Worm (Caenorhabditis elegans) whole organism, L4 larva: ENCODE results near the gene ZK370.6.
A peak's percentile ranks its signal among the peaks of the same experiment; 100 is the strongest.

Source experiments
- F26F4.8 ChIP-seq: fragments of 200-800 bp; sonication (Bioruptor generic); conservative IDR thresholded peaks from 2 replicates; pipeline ENCODE4 v1.3.6; 2022; ENCODE audit warnings: missing genetic modification characterization, missing compliant biosample characterization
- F37D6.2 ChIP-seq: sonication (generic microtip); optimal IDR thresholded peaks from 2 replicates; lab custom pipeline; 2016; ENCODE audit warnings: mild to moderate bottlenecking, missing genetic modification characterization, missing compliant biosample characterization
- R02D3.7 ChIP-seq: fragments of 150-350 bp; sonication (generic microtip); optimal IDR thresholded peaks from 3 replicates; lab custom pipeline; 2014; ENCODE audit warnings: missing biosample characterization, missing genetic modification characterization
- T26A8.4 ChIP-seq: fragments of 200-800 bp; sonication (Bioruptor generic); IDR thresholded peaks from 2 replicates; pipeline ENCODE4 v1.3.6; 2022; ENCODE audit warnings: missing genetic modification characterization, missing compliant biosample characterization
- Y48G9A.11 ChIP-seq: fragments of 200-800 bp; sonication (Bioruptor generic); IDR thresholded peaks from 2 replicates; pipeline ENCODE4 v1.3.6; 2022; ENCODE audit warnings: missing genetic modification reagents, missing genetic modification characterization, missing compliant biosample characterization
- Y5F2A.4 ChIP-seq: fragments of 200-800 bp; sonication (Bioruptor generic); optimal IDR thresholded peaks from 2 replicates; lab custom pipeline; 2018; ENCODE audit warnings: mild to moderate bottlenecking, missing genetic modification characterization, missing compliant biosample characterization
- aha-1 ChIP-seq: fragments of 150-350 bp; peaks from one replicate; lab custom pipeline; 2014; ENCODE audit warnings: missing biosample characterization, missing genetic modification characterization
- ceh-28 ChIP-seq: fragments of 150-350 bp; optimal IDR thresholded peaks from 2 replicates; lab custom pipeline; 2014; ENCODE audit warnings: missing biosample characterization, missing genetic modification reagents, missing genetic modification characterization
- cey-2 ChIP-seq: sonication (generic microtip); optimal IDR thresholded peaks from 3 replicates; lab custom pipeline; 2017; ENCODE audit warnings: missing genetic modification characterization, mild to moderate bottlenecking, missing compliant biosample characterization, antibody characterized with exemption, borderline replicate concordance; ENCODE audit not compliant: insufficient read depth
- ctbp-1 ChIP-seq: fragments of 200-800 bp; sonication (Bioruptor generic); IDR thresholded peaks from 2 replicates; pipeline ENCODE4 v1.3.6; 2022; ENCODE audit warnings: missing genetic modification reagents, missing genetic modification characterization, missing compliant biosample characterization
- daf-12 ChIP-seq: fragments of 150-350 bp; optimal IDR thresholded peaks from 2 replicates; lab custom pipeline; 2014; ENCODE audit warnings: missing biosample characterization, missing genetic modification reagents, missing genetic modification characterization
- dmd-6 ChIP-seq: fragments of 200-800 bp; sonication (Bioruptor generic); IDR thresholded peaks from 2 replicates; pipeline ENCODE4 v1.3.6; 2022; ENCODE audit warnings: missing genetic modification reagents, missing genetic modification characterization, missing compliant biosample characterization
- dmd-8 ChIP-seq: fragments of 200-800 bp; sonication (Bioruptor generic); IDR thresholded peaks from 2 replicates; pipeline ENCODE4 v1.3.6; 2022; ENCODE audit warnings: missing genetic modification characterization, missing compliant biosample characterization
- duxl-1 ChIP-seq: sonication (generic microtip); optimal IDR thresholded peaks from 2 replicates; lab custom pipeline; 2016; ENCODE audit warnings: mild to moderate bottlenecking, missing genetic modification characterization, moderate library complexity, missing compliant biosample characterization; ENCODE audit not compliant: poor library complexity
- egl-43 ChIP-seq: fragments of 200-800 bp; sonication (Bioruptor generic); IDR thresholded peaks from 2 replicates; pipeline ENCODE4 v1.3.6; 2022; ENCODE audit warnings: missing genetic modification reagents, missing genetic modification characterization, missing compliant biosample characterization
- fkh-10 ChIP-seq: fragments of 150-350 bp; optimal IDR thresholded peaks from 2 replicates; lab custom pipeline; 2014; ENCODE audit warnings: missing biosample characterization, missing genetic modification reagents, missing genetic modification characterization
- hlh-11 ChIP-seq: fragments of 200-800 bp; sonication (Bioruptor generic); optimal IDR thresholded peaks from 2 replicates; lab custom pipeline; 2018; ENCODE audit warnings: mild to moderate bottlenecking, missing genetic modification characterization, missing compliant biosample characterization
- hlh-30 ChIP-seq: sonication (generic microtip); optimal IDR thresholded peaks from 2 replicates; lab custom pipeline; 2017; ENCODE audit warnings: antibody characterized with exemption, mild to moderate bottlenecking, missing genetic modification characterization, missing compliant biosample characterization; ENCODE audit not compliant: insufficient read depth
- lin-13 ChIP-seq: fragments of 150-350 bp; optimal IDR thresholded peaks from 2 replicates; lab custom pipeline; 2014; ENCODE audit warnings: missing biosample characterization, missing genetic modification reagents, missing genetic modification characterization
- lin-15B ChIP-seq: fragments of 150-350 bp; sonication (generic microtip); optimal IDR thresholded peaks from 3 replicates; lab custom pipeline; 2014; ENCODE audit warnings: missing biosample characterization, missing genetic modification characterization
- lin-29 ChIP-seq: fragments of 200-800 bp; sonication (Bioruptor generic); IDR thresholded peaks from 2 replicates; pipeline ENCODE4 v1.3.6; 2022; ENCODE audit warnings: missing genetic modification reagents, missing genetic modification characterization, missing compliant biosample characterization
- lsy-2 ChIP-seq, 2 experiments: fragments of 150-350 bp in 1 of 2; sonication (generic microtip) in 1 of 2; optimal IDR thresholded peaks; 2 replicates each; lab custom pipeline; 2014 to 2017; ENCODE audit warnings: missing biosample characterization in 2 of 2, missing genetic modification characterization in 2 of 2
- madf-9 ChIP-seq: fragments of 200-800 bp; sonication (Bioruptor generic); conservative IDR thresholded peaks from 2 replicates; pipeline ENCODE4 v1.3.6; 2022; ENCODE audit warnings: missing genetic modification reagents, missing genetic modification characterization, missing compliant biosample characterization
- mdl-1 ChIP-seq, 2 experiments: fragments of 150-350 bp in 1 of 2; sonication (generic microtip) in 1 of 2; optimal IDR thresholded peaks; 2 replicates each; lab custom pipeline; 2014 to 2017; ENCODE audit warnings: missing biosample characterization in 2 of 2, missing genetic modification characterization in 2 of 2
- mep-1 ChIP-seq: fragments of 150-350 bp; sonication (generic microtip); optimal IDR thresholded peaks from 3 replicates; lab custom pipeline; 2014; ENCODE audit warnings: missing biosample characterization, missing genetic modification characterization
- mes-2 ChIP-seq: sonication (generic microtip); optimal IDR thresholded peaks from 2 replicates; lab custom pipeline; 2016; ENCODE audit warnings: missing genotype, mild to moderate bottlenecking, missing genetic modification characterization, missing compliant biosample characterization; ENCODE audit not compliant: poor library complexity, severe bottlenecking
- mxl-2 ChIP-seq: fragments of 200-800 bp; sonication (Bioruptor generic); conservative IDR thresholded peaks from 2 replicates; pipeline ENCODE4 v1.3.6; 2022; ENCODE audit warnings: missing genetic modification reagents, missing genetic modification characterization, missing compliant biosample characterization
- mxl-3 ChIP-seq: fragments of 200-800 bp; sonication (Bioruptor generic); optimal IDR thresholded peaks from 2 replicates; lab custom pipeline; 2018; ENCODE audit warnings: mild to moderate bottlenecking, missing genetic modification characterization, missing compliant biosample characterization
- nhr-25 ChIP-seq: sonication (generic microtip); optimal IDR thresholded peaks from 2 replicates; lab custom pipeline; 2017; ENCODE audit warnings: missing genetic modification characterization, mild to moderate bottlenecking, missing compliant biosample characterization, antibody characterized with exemption, moderate library complexity, borderline replicate concordance; ENCODE audit not compliant: insufficient read depth
- nhr-41 ChIP-seq: fragments of 200-800 bp; sonication (Bioruptor generic); IDR thresholded peaks from 2 replicates; pipeline ENCODE4 v1.3.6; 2022; ENCODE audit warnings: missing genetic modification reagents, missing genetic modification characterization, missing compliant biosample characterization
- nhr-6 ChIP-seq: fragments of 150-350 bp; optimal IDR thresholded peaks from 2 replicates; lab custom pipeline; 2014; ENCODE audit warnings: missing biosample characterization, missing genetic modification characterization
- nhr-77 ChIP-seq: fragments of 150-350 bp; optimal IDR thresholded peaks from 2 replicates; lab custom pipeline; 2014; ENCODE audit warnings: missing biosample characterization, missing genetic modification characterization
- saeg-2 ChIP-seq: fragments of 200-800 bp; sonication (Bioruptor generic); IDR thresholded peaks from 2 replicates; pipeline ENCODE4 v1.3.6; 2022; ENCODE audit warnings: missing genetic modification reagents, missing genetic modification characterization, missing compliant biosample characterization
- sdz-12 ChIP-seq: fragments of 200-800 bp; sonication (Bioruptor generic); optimal IDR thresholded peaks from 2 replicates; lab custom pipeline; 2018; ENCODE audit warnings: mild to moderate bottlenecking, missing genetic modification characterization, missing compliant biosample characterization
- set-16 ChIP-seq: fragments of 200-800 bp; sonication (Bioruptor generic); IDR thresholded peaks from 2 replicates; pipeline ENCODE4 v1.3.6; 2022; ENCODE audit warnings: missing genetic modification reagents, missing genetic modification characterization, missing compliant biosample characterization
- skn-1 ChIP-seq: fragments of 150-350 bp; optimal IDR thresholded peaks from 2 replicates; lab custom pipeline; 2014; ENCODE audit warnings: missing biosample characterization, missing genetic modification characterization
- snpc-4 ChIP-seq: fragments of 150-350 bp; optimal IDR thresholded peaks from 2 replicates; lab custom pipeline; 2014; ENCODE audit warnings: missing biosample characterization, missing genetic modification characterization
- tra-1 ChIP-seq: fragments of 200-800 bp; sonication (Bioruptor generic); IDR thresholded peaks from 2 replicates; pipeline ENCODE4 v1.3.6; 2022; ENCODE audit warnings: missing genetic modification reagents, missing genetic modification characterization, missing compliant biosample characterization
- unc-130 ChIP-seq: sonication (generic microtip); optimal IDR thresholded peaks from 2 replicates; lab custom pipeline; 2016; ENCODE audit warnings: missing genetic modification reagents, missing genetic modification characterization, missing compliant biosample characterization
- unc-62 ChIP-seq, 3 experiments: fragments of 150-350 bp in 1 of 3; sonication (generic microtip); optimal IDR thresholded peaks in 2 of 3; peaks in 1 of 3; 1 replicate in 1 of 3; 2 replicates in 2 of 3; lab custom pipeline; 2014 to 2017; ENCODE audit warnings: missing biosample characterization in 3 of 3, missing genetic modification characterization in 3 of 3, missing genetic modification reagents in 3 of 3, missing genotype in 1 of 3
- zip-2 ChIP-seq: fragments of 150-350 bp; optimal IDR thresholded peaks from 2 replicates; lab custom pipeline; 2014; ENCODE audit warnings: missing biosample characterization, missing genetic modification characterization

ZK370.6 gene

ce11 chrIII:8765030-8765429 lies 21.4 kb upstream of the ZK370.6 start:
- TF ChIP-seq saeg-2 (GFP tag; lab: Robert Waterston, UW) = no peak
- TF ChIP-seq madf-9 = no peak
- TF ChIP-seq mdl-1 (tag; optimal IDR thresholded peaks at IDR 0.05; lab: Kevin White, UChicago) = no peak
- no peak for TF ChIP-seq lin-13 (GFP tag; lab: Kevin White, UChicago)
- TF ChIP-seq daf-12 (tag; lab: Kevin White, UChicago) = no peak
- TF ChIP-seq lsy-2 (tag; optimal IDR thresholded peaks at IDR 0.05; lab: Kevin White, UChicago) = no peak
- TF ChIP-seq lin-15B (tag; lab: Kevin White, UChicago) = no peak
- no peak for TF ChIP-seq F37D6.2 (tag; lab: Kevin White, UChicago)
- no peak for TF ChIP-seq Y48G9A.11 (GFP tag; lab: Robert Waterston, UW)
- TF ChIP-seq, all 104 proteins: peak for 0

ce11 chrIII:8763111-8763510 lies 19.5 kb upstream of the ZK370.6 start:
- no peak for TF ChIP-seq skn-1 (tag; lab: Kevin White, UChicago)
- peak in 1 of 2 experiments; percentile 45 for TF ChIP-seq lsy-2 (tag; optimal IDR thresholded peaks at IDR 0.05; lab: Kevin White, UChicago)

ce11 chrIII:8762016-8762415 lies 18.4 kb upstream of the ZK370.6 start:
- TF ChIP-seq dmd-6 (GFP tag; lab: Robert Waterston, UW) (peak; percentile 32), unc-62 (GFP tag; optimal IDR thresholded peaks at IDR 0.05 in 1 of 2; lab: Kevin White, UChicago) (peak in 1 of 2 experiments; percentile 91), unc-62 (tag; optimal IDR thresholded peaks at IDR 0.05; lab: Kevin White, UChicago) (no peak), aha-1 (tag; lab: Kevin White, UChicago) (no peak)

ce11 chrIII:8761040-8761654 lies 17.5 kb upstream of the ZK370.6 start, which contains the start of gene aak-1:
aak-1 (minus strand) TSS chrIII:8761090.
- TF ChIP-seq lin-29 (no peak), nhr-41 (GFP tag; lab: Robert Waterston, UW) (no peak), lsy-2 (tag; optimal IDR thresholded peaks at IDR 0.05; lab: Kevin White, UChicago) (no peak), zip-2 (tag; lab: Kevin White, UChicago) (no peak), dmd-8 (GFP tag; lab: Robert Waterston, UW) (no peak), fkh-10 (no peak), hlh-30 (tag; lab: Kevin White, UChicago) (peak; percentile 75), skn-1 (tag; lab: Kevin White, UChicago) (no peak), snpc-4 (tag; lab: Kevin White, UChicago) (no peak), nhr-77 (tag; lab: Kevin White, UChicago) (no peak), hlh-11 (tag; lab: Kevin White, UChicago) (peak; percentile 47), unc-130 (GFP tag; lab: Kevin White, UChicago) (no peak), duxl-1 (no peak), ctbp-1 (GFP tag; lab: Robert Waterston, UW) (no peak), nhr-25 (no peak), dmd-6 (GFP tag; lab: Robert Waterston, UW) (no peak), tra-1 (GFP tag; lab: Robert Waterston, UW) (no peak), mxl-3 (GFP tag; lab: Kevin White, UChicago) (no peak), cey-2 (no peak), R02D3.7 (no peak), aha-1 (tag; lab: Kevin White, UChicago) (peak; percentile 88), Y5F2A.4 (GFP tag; lab: Kevin White, UChicago) (no peak), mxl-2 (GFP tag; lab: Robert Waterston, UW) (no peak), ceh-28 (tag; lab: Kevin White, UChicago) (no peak), mep-1 (no peak), T26A8.4 (GFP tag; lab: Robert Waterston, UW) (no peak), nhr-6 (no peak), set-16 (GFP tag; lab: Robert Waterston, UW) (no peak), sdz-12 (GFP tag; lab: Kevin White, UChicago) (no peak), egl-43 (no peak), mes-2 (tag; lab: Kevin White, UChicago) (peak; percentile 10), F26F4.8 (no peak)
